Worm (Caenorhabditis elegans) whole organism, L1 larva: Measurements from ENCODE around the gene gphr-1.

Experiments
- C04F5.9 ChIP-seq: sonication (generic microtip); optimal IDR thresholded peaks from 2 replicates; lab custom pipeline; 2016; ENCODE audit warnings: missing genetic modification characterization, missing compliant biosample characterization
- C34B4.2 ChIP-seq: sonication (generic microtip); optimal IDR thresholded peaks from 2 replicates; lab custom pipeline; 2017; ENCODE audit warnings: mild to moderate bottlenecking, missing genetic modification characterization, missing compliant biosample characterization
- F16B12.6 ChIP-seq: fragments of 150-350 bp; optimal IDR thresholded peaks from 2 replicates; lab custom pipeline; 2014; ENCODE audit warnings: missing biosample characterization, missing genetic modification characterization
- Y116A8C.19 ChIP-seq: sonication (generic microtip); optimal IDR thresholded peaks from 2 replicates; lab custom pipeline; 2016; ENCODE audit warnings: missing compliant biosample characterization, missing genetic modification characterization, borderline replicate concordance
- aly-2 ChIP-seq: fragments of 150-350 bp; optimal IDR thresholded peaks from 2 replicates; lab custom pipeline; 2014; ENCODE audit warnings: missing biosample characterization, missing genetic modification characterization
- blmp-1 ChIP-seq: fragments of 150-350 bp; optimal IDR thresholded peaks from 2 replicates; lab custom pipeline; 2014; ENCODE audit warnings: missing biosample characterization, missing genetic modification characterization
- ceh-63 ChIP-seq: fragments of 200-800 bp; sonication (Bioruptor generic); optimal IDR thresholded peaks from 2 replicates; lab custom pipeline; 2018; ENCODE audit warnings: mild to moderate bottlenecking, missing genetic modification characterization, missing compliant biosample characterization
- ceh-82 ChIP-seq, 3 experiments: fragments of 150-350 bp in 1 of 3; sonication (generic microtip) in 2 of 3; optimal IDR thresholded peaks; 2 replicates each; lab custom pipeline; 2014 to 2017; ENCODE audit warnings: missing biosample characterization in 3 of 3, missing genetic modification characterization in 3 of 3
- ceh-88 ChIP-seq: fragments of 200-800 bp; sonication (Bioruptor generic); IDR thresholded peaks from 2 replicates; pipeline ENCODE4 v1.3.6; 2022; ENCODE audit warnings: missing genetic modification characterization, missing compliant biosample characterization
- ceh-90 ChIP-seq: sonication (generic microtip); optimal IDR thresholded peaks from 2 replicates; lab custom pipeline; 2016; ENCODE audit warnings: missing genetic modification characterization, missing compliant biosample characterization
- dpl-1 ChIP-seq, 3 experiments: fragments of 150-350 bp in 2 of 3; sonication (generic microtip) in 1 of 3; optimal IDR thresholded peaks; 2 replicates each; lab custom pipeline; 2014 to 2017; ENCODE audit warnings: missing biosample characterization in 3 of 3, missing genetic modification characterization in 3 of 3, missing genetic modification reagents in 3 of 3
- efl-1 ChIP-seq, 4 experiments: fragments of 150-350 bp; optimal IDR thresholded peaks in 3 of 4; peaks in 1 of 4; 1 replicate in 1 of 4; 2 replicates in 3 of 4; lab custom pipeline; 2014; ENCODE audit warnings: missing biosample characterization in 2 of 4, missing genetic modification characterization in 2 of 4, missing genetic modification reagents in 2 of 4
- egl-27 ChIP-seq, 2 experiments: fragments of 150-350 bp in 1 of 2; sonication (generic microtip); optimal IDR thresholded peaks; 3 replicates each; lab custom pipeline; 2017 to 2018; ENCODE audit warnings: missing biosample characterization in 2 of 2, missing genetic modification characterization in 2 of 2, missing genetic modification reagents in 2 of 2
- fos-1 ChIP-seq: fragments of 150-350 bp; optimal IDR thresholded peaks from 2 replicates; lab custom pipeline; 2014; ENCODE audit warnings: missing biosample characterization, missing genetic modification characterization
- hlh-4 ChIP-seq: sonication (generic microtip); optimal IDR thresholded peaks from 2 replicates; lab custom pipeline; 2016; ENCODE audit warnings: mild to moderate bottlenecking, missing genetic modification characterization, missing compliant biosample characterization
- hpl-2 ChIP-seq: fragments of 150-350 bp; optimal IDR thresholded peaks from 2 replicates; lab custom pipeline; 2014; ENCODE audit warnings: missing biosample characterization, missing genetic modification reagents, missing genetic modification characterization
- lin-35 ChIP-seq, 2 experiments: fragments of 150-350 bp; optimal IDR thresholded peaks; 2 replicates each; lab custom pipeline; 2014; ENCODE audit warnings: missing biosample characterization in 2 of 2, missing genetic modification characterization in 2 of 2, missing genetic modification reagents in 2 of 2
- lsy-2 ChIP-seq, 2 experiments: fragments of 150-350 bp; optimal IDR thresholded peaks; 2 replicates each; lab custom pipeline; 2014; ENCODE audit warnings: missing biosample characterization in 2 of 2, missing genetic modification characterization in 2 of 2
- mef-2 ChIP-seq: fragments of 150-350 bp; optimal IDR thresholded peaks from 2 replicates; lab custom pipeline; 2014; ENCODE audit warnings: missing biosample characterization, missing genetic modification characterization
- mep-1 ChIP-seq: fragments of 150-350 bp; optimal IDR thresholded peaks from 2 replicates; lab custom pipeline; 2014; ENCODE audit warnings: missing biosample characterization, missing genetic modification characterization
- nhr-12 ChIP-seq: sonication (generic microtip); optimal IDR thresholded peaks from 2 replicates; lab custom pipeline; 2017; ENCODE audit warnings: missing biosample characterization, missing genetic modification characterization
- nhr-19 ChIP-seq: fragments of 200-800 bp; sonication (Bioruptor generic); conservative IDR thresholded peaks from 2 replicates; pipeline ENCODE4 v1.3.6; 2022; ENCODE audit warnings: missing genetic modification characterization, missing compliant biosample characterization
- nhr-237 ChIP-seq: fragments of 150-350 bp; optimal IDR thresholded peaks from 2 replicates; lab custom pipeline; 2014; ENCODE audit warnings: missing biosample characterization, missing genetic modification characterization
- nhr-77 ChIP-seq: fragments of 150-350 bp; optimal IDR thresholded peaks from 2 replicates; lab custom pipeline; 2014; ENCODE audit warnings: missing biosample characterization, missing genetic modification characterization
- nhr-84 ChIP-seq: sonication (generic microtip); optimal IDR thresholded peaks from 2 replicates; lab custom pipeline; 2017; ENCODE audit warnings: missing biosample characterization, missing genetic modification characterization
- rnt-1 ChIP-seq: sonication (generic microtip); optimal IDR thresholded peaks from 2 replicates; lab custom pipeline; 2016; ENCODE audit warnings: mild to moderate bottlenecking, missing genetic modification characterization, moderate library complexity, missing compliant biosample characterization
- skn-1 ChIP-seq: fragments of 150-350 bp; optimal IDR thresholded peaks from 2 replicates; lab custom pipeline; 2014; ENCODE audit warnings: missing biosample characterization, missing genetic modification characterization
- sptf-1 ChIP-seq: fragments of 150-350 bp; optimal IDR thresholded peaks from 2 replicates; lab custom pipeline; 2014; ENCODE audit warnings: missing biosample characterization, missing genetic modification characterization
- vab-15 ChIP-seq: sonication (generic microtip); optimal IDR thresholded peaks from 2 replicates; lab custom pipeline; 2017; ENCODE audit warnings: missing genotype, mild to moderate bottlenecking, missing genetic modification characterization, missing compliant biosample characterization
- xbp-1 ChIP-seq: sonication (generic microtip); optimal IDR thresholded peaks from 2 replicates; lab custom pipeline; 2016; ENCODE audit warnings: missing genetic modification characterization, missing compliant biosample characterization
- zag-1 ChIP-seq: fragments of 150-350 bp; optimal IDR thresholded peaks from 2 replicates; lab custom pipeline; 2014; ENCODE audit warnings: missing biosample characterization, missing genetic modification characterization
- zip-4 ChIP-seq: fragments of 200-800 bp; sonication (Bioruptor generic); optimal IDR thresholded peaks from 2 replicates; lab custom pipeline; 2018; ENCODE audit warnings: mild to moderate bottlenecking, missing genetic modification characterization, moderate library complexity, missing compliant biosample characterization

Gene gphr-1

DNA sequence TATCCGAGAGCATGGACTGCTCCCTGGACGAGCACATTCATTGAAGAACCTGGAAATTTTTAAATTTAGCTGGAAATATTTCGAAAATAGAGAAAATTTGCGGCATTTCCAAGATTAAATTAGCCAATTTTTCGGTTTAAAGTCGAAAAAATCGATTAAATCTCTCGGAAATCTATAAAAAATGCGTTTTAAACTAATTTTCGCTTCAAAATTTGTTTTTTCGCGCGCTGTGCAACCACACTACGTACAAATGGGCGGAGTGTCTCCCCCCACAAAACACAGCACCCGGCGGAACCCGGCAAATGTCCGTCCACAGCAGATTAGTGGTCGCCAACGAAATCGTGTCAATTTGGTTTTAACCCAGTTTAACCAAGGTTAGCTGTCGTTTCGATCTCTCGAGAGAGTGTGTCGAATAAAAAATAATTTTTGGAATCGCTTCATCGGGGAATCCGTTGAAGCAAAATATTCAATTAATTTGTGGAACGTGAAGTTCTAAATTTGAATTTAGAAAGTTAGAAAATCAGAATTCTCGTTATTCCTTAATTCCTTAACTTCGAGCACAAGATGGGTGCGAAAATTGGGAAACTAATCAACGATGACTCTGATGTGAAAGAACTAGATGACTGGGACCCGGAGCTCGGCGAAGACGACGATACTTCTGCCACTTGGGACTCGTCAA, 31.4 kb downstream of the gphr-1 start, which contains the start of the genes tim-1 and Y75B8A.23 (continued):
- TF ChIP-seq vab-15 (tag; lab: Kevin White, UChicago) = peak; percentile 88
- TF ChIP-seq ceh-88 (GFP tag; lab: Robert Waterston, UW) = peak; percentile 85
- peak; percentile 82 for TF ChIP-seq blmp-1
- peak; percentile 86 for TF ChIP-seq F16B12.6 (tag; lab: Kevin White, UChicago)
- no peak for TF ChIP-seq Y116A8C.19 (tag; lab: Kevin White, UChicago)
- peak; percentile 94 for TF ChIP-seq mep-1 (tag; lab: Kevin White, UChicago)
- peak; percentile 98 for TF ChIP-seq rnt-1
- peak; percentile 94 for TF ChIP-seq fos-1 (tag; lab: Kevin White, UChicago)

DNA sequence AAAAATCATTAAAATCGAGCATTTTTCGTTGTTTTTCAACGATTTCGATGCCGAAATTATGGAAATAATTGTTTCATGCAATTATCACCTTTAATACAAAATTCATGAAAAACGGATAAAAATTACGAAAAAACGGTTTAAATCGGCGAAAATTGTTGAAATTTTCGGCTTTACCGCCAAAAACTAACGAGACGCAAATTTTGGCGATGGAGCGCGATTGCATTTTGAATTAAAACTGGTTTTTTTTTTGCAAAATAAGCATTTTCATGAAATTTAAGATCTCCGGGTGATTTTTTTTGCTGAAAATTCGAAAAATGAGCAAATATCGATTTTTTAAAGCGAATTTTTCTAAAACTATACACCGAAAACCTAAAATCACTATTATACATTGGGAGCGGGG, 32.3 kb downstream of the gphr-1 start:
- TF ChIP-seq aly-2 (peak; percentile 30), dpl-1 (GFP tag; optimal IDR thresholded peaks at IDR 0.05; lab: Kevin White, UChicago) (peak in 1 of 3 experiments; percentile 31), C34B4.2 (tag; lab: Kevin White, UChicago) (no peak), hpl-2 (GFP tag; lab: Kevin White, UChicago) (peak; percentile 4), lsy-2 (tag; optimal IDR thresholded peaks at IDR 0.05; lab: Kevin White, UChicago) (no peak), zip-4 (GFP tag; lab: Kevin White, UChicago) (no peak), ceh-82 (tag; optimal IDR thresholded peaks at IDR 0.05; lab: Kevin White, UChicago) (no peak), nhr-19 (no peak), ceh-90 (tag; lab: Kevin White, UChicago) (no peak), efl-1 (optimal IDR thresholded peaks at IDR 0.05; lab: Kevin White, UChicago) (peak in 1 of 2 experiments; percentile 97), efl-1 (GFP tag; optimal IDR thresholded peaks at IDR 0.05 in 1 of 2; lab: Kevin White, UChicago) (peak; percentile 10 to 42), ceh-88 (GFP tag; lab: Robert Waterston, UW) (no peak)
- TF ChIP-seq, all 84 proteins: peak for 4

DNA sequence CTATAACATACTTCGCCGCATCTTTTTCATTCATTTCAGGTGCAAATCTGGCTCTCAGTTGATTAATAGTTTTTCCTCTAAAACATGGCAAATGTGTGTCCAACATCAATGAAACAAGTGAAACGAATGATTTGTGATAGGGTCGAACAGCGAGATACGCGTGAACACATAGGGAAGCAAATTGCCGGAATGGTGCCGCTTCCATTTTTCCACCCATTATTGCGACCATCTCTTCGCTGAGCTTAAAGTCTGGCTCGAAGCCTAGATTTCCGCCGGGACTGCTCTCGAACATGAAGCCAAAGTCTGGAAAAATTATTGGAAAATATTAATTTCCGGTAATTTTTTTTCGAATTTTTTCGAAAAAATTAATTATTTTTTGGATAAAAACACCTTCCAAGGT, 34.5 kb downstream of the gphr-1 start:
- TF ChIP-seq mef-2 (tag; lab: Kevin White, UChicago) (no peak), nhr-77 (no peak), lsy-2 (tag; optimal IDR thresholded peaks at IDR 0.05; lab: Kevin White, UChicago) (no peak), egl-27 (tag; optimal IDR thresholded peaks at IDR 0.05; lab: Kevin White, UChicago) (no peak), F16B12.6 (tag; lab: Kevin White, UChicago) (no peak)

DNA sequence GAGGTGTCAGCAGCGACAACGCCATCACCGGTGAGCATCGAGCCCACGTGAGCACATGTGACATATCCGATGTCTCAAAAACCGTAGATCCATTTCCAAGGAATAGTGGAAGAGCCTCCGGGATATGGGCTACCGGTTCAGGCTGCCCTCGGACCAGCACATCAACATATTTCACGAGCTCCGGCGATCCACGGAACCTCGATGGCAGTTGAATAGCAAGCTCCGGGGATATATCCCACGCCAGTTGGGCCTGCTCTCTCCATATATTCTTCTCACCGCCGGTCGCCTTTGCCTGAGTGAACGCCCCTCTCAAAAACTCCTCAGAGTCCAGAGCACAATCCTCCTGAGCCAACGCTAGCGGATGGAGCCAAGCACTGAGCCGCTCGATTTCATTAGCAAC, 40.9 kb downstream of the gphr-1 start:
- TF ChIP-seq aly-2 (no peak), lin-35 (GFP tag; optimal IDR thresholded peaks at IDR 0.05; lab: Kevin White, UChicago) (no peak), fos-1 (tag; lab: Kevin White, UChicago) (no peak), zag-1 (tag; lab: Kevin White, UChicago) (no peak), xbp-1 (no peak), nhr-12 (no peak), sptf-1 (no peak), ceh-63 (no peak), hlh-4 (no peak)

DNA sequence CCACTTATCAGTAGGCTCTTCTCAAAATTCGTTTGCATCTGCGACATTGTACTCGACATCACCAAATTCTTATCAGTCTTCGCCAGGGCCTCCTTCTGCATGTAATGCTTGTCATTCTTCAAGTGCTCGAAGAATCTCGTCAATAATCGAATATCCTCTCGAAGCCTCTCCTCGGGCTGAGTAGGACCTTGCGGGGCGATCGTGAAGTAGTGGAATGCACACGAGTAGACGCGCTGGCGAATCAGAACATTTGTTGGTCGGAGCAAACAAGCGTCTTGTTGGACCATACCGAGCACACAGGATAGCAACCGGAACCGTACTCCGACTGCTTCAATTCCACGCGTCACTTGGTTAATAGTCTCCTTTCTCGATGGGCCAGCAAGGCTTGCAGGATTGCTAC, 41.6 kb downstream of the gphr-1 start:
- no peak for TF ChIP-seq lin-35 (GFP tag; optimal IDR thresholded peaks at IDR 0.05; lab: Kevin White, UChicago)
- TF ChIP-seq dpl-1 (GFP tag; optimal IDR thresholded peaks at IDR 0.05; lab: Kevin White, UChicago) = no peak
- TF ChIP-seq nhr-12 = no peak
- no peak for TF ChIP-seq F16B12.6 (tag; lab: Kevin White, UChicago)
- TF ChIP-seq skn-1 (tag; lab: Kevin White, UChicago) = no peak
- TF ChIP-seq C04F5.9 = no peak
- TF ChIP-seq nhr-84 (tag; lab: Kevin White, UChicago) = no peak
- TF ChIP-seq vab-15 (tag; lab: Kevin White, UChicago) = no peak

DNA sequence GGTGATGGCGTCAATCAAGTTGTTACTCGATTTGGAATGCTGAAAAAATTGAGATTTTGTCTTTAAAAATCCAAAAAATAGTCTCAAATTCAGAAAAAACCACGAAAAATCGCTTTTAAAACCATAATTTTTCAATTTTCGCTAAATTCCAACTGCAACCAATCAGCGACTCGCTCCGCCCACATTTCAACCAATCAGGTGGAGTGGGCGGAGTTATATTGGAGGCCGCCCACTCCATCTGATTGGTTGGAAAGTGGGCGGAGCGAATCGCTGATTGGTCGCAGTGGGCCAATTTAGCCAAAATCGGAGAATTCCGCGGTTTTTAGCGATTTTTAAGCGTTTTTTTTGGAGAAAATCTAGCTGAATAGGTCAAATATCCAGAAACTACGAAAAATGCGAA, 51.0 kb downstream of the gphr-1 start:
- no peak for TF ChIP-seq efl-1 (optimal IDR thresholded peaks at IDR 0.05; lab: Kevin White, UChicago)
- peak in 1 of 2 experiments; percentile 46 for TF ChIP-seq efl-1 (GFP tag; optimal IDR thresholded peaks at IDR 0.05 in 1 of 2; lab: Kevin White, UChicago)
- no peak for TF ChIP-seq nhr-237 (tag; lab: Kevin White, UChicago)
